Worm (Caenorhabditis elegans): ENCODE measurements around the gene B0285.3.

B0285.3 gene

ce11 chrIII:4332543-4333042, 10.5 kb downstream of the B0285.3 start, which contains the start of gene cdk-12 (continued):
- peak; percentile 39 for TF ChIP-seq sma-9 (GFP tag; optimal IDR thresholded peaks at IDR 0.05)
- no peak for TF ChIP-seq sma-9 (tag; optimal IDR thresholded peaks at IDR 0.05)
- TF ChIP-seq mab-5 (tag; optimal IDR thresholded peaks at IDR 0.05), result no peak
- peak; percentile 3 for TF ChIP-seq sma-3 (GFP tag; optimal IDR thresholded peaks at IDR 0.05)
- no peak for TF ChIP-seq nhr-11 (tag; optimal IDR thresholded peaks at IDR 0.05)

DNA sequence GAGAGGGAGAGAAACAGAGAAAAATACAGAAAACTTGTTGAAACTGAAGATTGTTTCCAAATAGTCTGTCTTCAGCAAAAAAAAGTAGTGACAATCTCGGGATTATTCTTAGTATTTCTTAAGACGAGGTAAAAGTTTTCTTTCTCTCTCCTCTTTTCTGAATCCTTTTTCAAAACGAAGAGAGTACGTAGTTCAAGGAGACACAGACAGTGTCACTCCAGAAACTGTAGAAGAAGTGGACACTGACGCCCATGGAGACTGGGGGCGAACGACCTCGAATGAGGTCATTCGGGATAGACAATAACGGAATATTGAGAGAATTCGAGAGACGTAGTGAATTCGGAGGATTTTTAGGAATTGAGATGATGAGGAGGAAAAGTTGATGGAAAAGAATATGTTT, 12.2 kb downstream of the B0285.3 start, which contains the start of gene gly-6:
Gene gly-6, minus strand, starts transcription at position 245 of the 400 bp plus-strand sequence.
- TF ChIP-seq crh-2 (tag; optimal IDR thresholded peaks at IDR 0.05) (no peak), lin-13 (GFP tag; optimal IDR thresholded peaks at IDR 0.05) (no peak), nhr-25 (tag; optimal IDR thresholded peaks at IDR 0.05) (peak; percentile 61)

DNA sequence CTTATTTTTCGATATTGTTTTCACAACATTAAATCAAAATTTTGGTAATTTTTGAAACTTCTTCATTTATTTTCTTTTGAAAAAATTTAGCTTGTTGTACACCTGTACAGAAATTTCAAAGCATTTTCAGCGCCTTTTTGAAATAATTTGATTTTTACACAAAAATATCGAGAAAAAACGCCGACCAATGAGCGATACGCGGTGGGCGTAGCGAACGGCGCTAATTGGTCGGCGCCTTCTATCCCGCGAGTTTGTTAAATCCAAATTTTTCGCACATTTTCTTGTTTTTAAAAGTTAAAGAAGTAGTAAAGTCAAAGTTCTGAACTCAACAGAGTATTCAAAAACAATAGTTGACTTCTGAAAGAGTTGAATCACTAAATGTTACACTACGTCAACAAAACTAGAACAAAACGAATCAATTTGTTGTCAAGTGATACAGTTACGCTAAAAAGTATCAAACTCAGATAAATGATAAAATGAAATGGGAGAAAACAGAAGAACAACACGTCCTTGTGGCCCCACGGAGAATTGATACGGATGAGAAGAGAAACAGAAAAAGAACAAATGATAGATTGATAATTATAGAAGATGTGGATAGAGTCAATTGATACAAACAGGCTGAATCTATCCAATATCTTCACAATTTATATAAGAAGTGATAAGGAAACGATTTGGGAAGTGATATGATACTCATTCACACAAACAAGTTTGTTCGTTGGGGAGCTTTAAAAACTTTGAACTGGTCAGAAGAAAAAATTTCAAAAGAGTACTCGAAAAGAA, 14.7 kb downstream of the B0285.3 start:
- no peak for TF ChIP-seq gmeb-1 (tag; optimal IDR thresholded peaks at IDR 0.05)
- no peak for TF ChIP-seq egl-27 (tag; optimal IDR thresholded peaks at IDR 0.05)
- no peak for TF ChIP-seq mbf-1 (tag; optimal IDR thresholded peaks at IDR 0.05)
- peak; percentile 12 for TF ChIP-seq crh-2 (tag; optimal IDR thresholded peaks at IDR 0.05)
- TF ChIP-seq elt-1 (tag; optimal IDR thresholded peaks at IDR 0.05), result no peak
- TF ChIP-seq zag-1 (tag; optimal IDR thresholded peaks at IDR 0.05), result no peak
- TF ChIP-seq nhr-25 (tag; optimal IDR thresholded peaks at IDR 0.05), result peak; percentile 26
- TF ChIP-seq blmp-1 (tag; optimal IDR thresholded peaks at IDR 0.05; ENCODE audit: insufficient read depth), result peak; percentile 66
- no peak for TF ChIP-seq C34F6.9 (tag; optimal IDR thresholded peaks at IDR 0.05)
- peak; percentile 33 for TF ChIP-seq fos-1 (tag; optimal IDR thresholded peaks at IDR 0.05)
- no peak for TF ChIP-seq ztf-11 (tag; optimal IDR thresholded peaks at IDR 0.05)
- no peak for TF ChIP-seq lin-11 (tag; optimal IDR thresholded peaks at IDR 0.05)
- TF ChIP-seq skn-1 (tag; optimal IDR thresholded peaks at IDR 0.05), result no peak
- no peak for TF ChIP-seq ztf-1 (GFP tag; conservative IDR thresholded peaks at IDR 0.05)
- TF ChIP-seq lin-39 (tag; optimal IDR thresholded peaks at IDR 0.05), result no peak
- TF ChIP-seq nhr-77 (tag; optimal IDR thresholded peaks at IDR 0.05), result no peak
- no peak for TF ChIP-seq unc-39 (tag; optimal IDR thresholded peaks at IDR 0.05)
- no peak for TF ChIP-seq mab-5 (tag; optimal IDR thresholded peaks at IDR 0.05)
- no peak for TF ChIP-seq mdl-1 (tag; optimal IDR thresholded peaks at IDR 0.05)
- no peak for TF ChIP-seq aly-2 (tag; optimal IDR thresholded peaks at IDR 0.05)
- no peak for TF ChIP-seq alr-1 (tag; optimal IDR thresholded peaks at IDR 0.05)
- no peak for TF ChIP-seq nhr-10 (tag; optimal IDR thresholded peaks at IDR 0.05)
- peak; percentile 38 for TF ChIP-seq nhr-21 (tag; optimal IDR thresholded peaks at IDR 0.05)
- no peak for TF ChIP-seq sem-4 (tag; optimal IDR thresholded peaks at IDR 0.05)

DNA sequence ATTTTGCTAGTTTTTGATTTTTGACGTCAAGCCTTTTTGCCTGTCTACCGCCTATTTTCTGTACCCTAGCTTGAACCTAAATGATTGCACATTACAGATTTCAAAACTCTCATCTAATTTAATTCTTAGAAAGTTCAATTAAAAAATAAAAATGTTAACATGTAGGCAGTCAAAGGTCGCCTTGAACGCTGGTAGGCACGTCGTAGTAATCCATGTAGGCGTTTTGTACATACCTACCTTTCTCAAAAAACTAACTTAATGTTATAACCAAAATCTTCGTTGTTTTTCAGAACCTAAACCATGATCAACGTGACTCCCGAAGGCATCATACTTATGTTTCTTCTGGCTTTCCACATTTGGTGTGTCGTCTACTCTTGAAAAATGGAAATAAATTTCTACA, 19.3 kb downstream of the B0285.3 start, which contains the start of gene H38K22.9:
Gene H38K22.9, plus strand, starts transcription at position 301 of the 400 bp plus-strand sequence.
- TF ChIP-seq Y55F3AM.14 (GFP tag; optimal IDR thresholded peaks at IDR 0.05), result no peak
- no peak for TF ChIP-seq mbf-1 (tag; optimal IDR thresholded peaks at IDR 0.05)
- TF ChIP-seq zag-1 (tag; optimal IDR thresholded peaks at IDR 0.05), result no peak
- no peak for TF ChIP-seq unc-55 (GFP tag; optimal IDR thresholded peaks at IDR 0.05)
- no peak for TF ChIP-seq R02D3.7 (tag; optimal IDR thresholded peaks at IDR 0.05)
- no peak for TF ChIP-seq elt-1 (tag; optimal IDR thresholded peaks at IDR 0.05)
- no peak for TF ChIP-seq sem-4 (tag; optimal IDR thresholded peaks at IDR 0.05)
- TF ChIP-seq nhr-129 (tag; optimal IDR thresholded peaks at IDR 0.05), result no peak
- TF ChIP-seq mab-5 (tag; optimal IDR thresholded peaks at IDR 0.05), result no peak
- no peak for TF ChIP-seq ztf-11 (tag; optimal IDR thresholded peaks at IDR 0.05)
- TF ChIP-seq elt-3 (tag; optimal IDR thresholded peaks at IDR 0.05), result no peak
- TF ChIP-seq skn-1 (tag; optimal IDR thresholded peaks at IDR 0.05), result no peak
- TF ChIP-seq nhr-237 (tag; optimal IDR thresholded peaks at IDR 0.05), result no peak
- no peak for TF ChIP-seq nhr-23 (tag; optimal IDR thresholded peaks at IDR 0.05)
- TF ChIP-seq lsy-2 (tag; optimal IDR thresholded peaks at IDR 0.05), result no peak

Data from whole organism, L2 larva.